Fruit fly (Drosophila melanogaster): Measurements from ENCODE around the gene crim.

crim gene

dm6 chr3L:11683819-11684521, 27.2 kb downstream of the crim start, which contains the start of gene Sugb (continued):
- TF ChIP-seq CG11504 (tag; optimal IDR thresholded peaks at IDR 0.05): peak; percentile 66
- TF ChIP-seq inv (GFP tag; IDR thresholded peaks at IDR 0.05; ENCODE audit: partially characterized antibody): 0 out of 2 replicates have a peak, but pooled peaks have one; percentile 6
- TF ChIP-seq CG6654 (GFP tag; optimal IDR thresholded peaks at IDR 0.05): no peak
- peak; percentile 39 for TF ChIP-seq trem (tag; optimal IDR thresholded peaks at IDR 0.05)
- peak; percentile 71 for TF ChIP-seq CG12155 (GFP tag; optimal IDR thresholded peaks at IDR 0.05)
- no peak; the same call in 2 of the 3 replicates for TF ChIP-seq CG7357 (GFP tag; IDR thresholded peaks at IDR 0.05)
- no peak for TF ChIP-seq kni (GFP tag; optimal IDR thresholded peaks at IDR 0.05)
- no peak for TF ChIP-seq CG30431 (GFP tag; optimal IDR thresholded peaks at IDR 0.05)
- TF ChIP-seq HLH54F (GFP tag; optimal IDR thresholded peaks at IDR 0.05): peak; percentile 58
- peak; percentile 15; the same call in 1 of the 2 replicates for TF ChIP-seq sens-2 (GFP tag; IDR thresholded peaks at IDR 0.05)
- 0 out of 2 replicates have a peak, but pooled peaks have one; percentile 12 for TF ChIP-seq ssp (GFP tag; IDR thresholded peaks at IDR 0.05)
- peak; percentile 34 for TF ChIP-seq pnt (GFP tag; optimal IDR thresholded peaks at IDR 0.05)
- TF ChIP-seq CG7271 (tag; optimal IDR thresholded peaks at IDR 0.05): no peak
- TF ChIP-seq CG9609 (GFP tag; optimal IDR thresholded peaks at IDR 0.05): peak; percentile 40
- peak; percentile 86 for TF ChIP-seq sug (tag; optimal IDR thresholded peaks at IDR 0.05)
- TF ChIP-seq prd (optimal IDR thresholded peaks at IDR 0.05): no peak
- peak; percentile 70 for TF ChIP-seq prd (GFP tag; IDR thresholded peaks at IDR 0.05)
- peak; percentile 92 for TF ChIP-seq Med (GFP tag)
- TF ChIP-seq ken (GFP tag; IDR thresholded peaks at IDR 0.05): 0 out of 3 replicates have a peak, but pooled peaks have one; percentile 20
- TF ChIP-seq CG9437 (GFP tag; optimal IDR thresholded peaks at IDR 0.05): peak; percentile 35
- TF ChIP-seq CG2116 (GFP tag; optimal IDR thresholded peaks at IDR 0.05): peak; percentile 38
- peak; percentile 52 for TF ChIP-seq CG4617 (GFP tag; optimal IDR thresholded peaks at IDR 0.05; ENCODE audit: borderline replicate concordance)
- TF ChIP-seq ewg (GFP tag; optimal IDR thresholded peaks at IDR 0.05): peak; percentile 21
- peak; percentile 46 to 93 for TF ChIP-seq crp (GFP tag; optimal IDR thresholded peaks at IDR 0.05)
- peak; percentile 59 for TF ChIP-seq odd (GFP tag; optimal IDR thresholded peaks at IDR 0.05)
- no peak for TF ChIP-seq lov (optimal IDR thresholded peaks at IDR 0.05)
- no peak for TF ChIP-seq lov (GFP tag; IDR thresholded peaks at IDR 0.05)
- no peak for TF ChIP-seq CG16815 (GFP tag; optimal IDR thresholded peaks at IDR 0.05)
- TF ChIP-seq Sox100B (GFP tag; optimal IDR thresholded peaks at IDR 0.05): peak; percentile 54
- peak; percentile 20 for TF ChIP-seq CG10979 (tag; optimal IDR thresholded peaks at IDR 0.05)
- no peak for TF ChIP-seq stwl (tag; optimal IDR thresholded peaks at IDR 0.05)
- TF ChIP-seq Ptx1 (GFP tag; IDR thresholded peaks at IDR 0.05): peak; percentile 56; the same call in 1 of the 2 replicates
- TF ChIP-seq Camta (GFP tag; optimal IDR thresholded peaks at IDR 0.05): peak; percentile 7
- TF ChIP-seq CrebB (tag; optimal IDR thresholded peaks at IDR 0.05): peak; percentile 58
- no peak for TF ChIP-seq CG17912 (GFP tag; optimal IDR thresholded peaks at IDR 0.05)
- TF ChIP-seq croc (GFP tag; conservative IDR thresholded peaks at IDR 0.05): no peak
- peak; percentile 83 for TF ChIP-seq MBD-R2 (GFP tag; IDR thresholded peaks at IDR 0.05)
- TF ChIP-seq CG1602 (GFP tag; optimal IDR thresholded peaks at IDR 0.05): peak; percentile 33
- peak; percentile 46 for TF ChIP-seq Dip3 (GFP tag; optimal IDR thresholded peaks at IDR 0.05)
- TF ChIP-seq CG8478 (optimal IDR thresholded peaks at IDR 0.05): no peak
- peak; percentile 0 for TF ChIP-seq CG6254 (GFP tag; optimal IDR thresholded peaks at IDR 0.05)
- TF ChIP-seq schlank (tag; optimal IDR thresholded peaks at IDR 0.05): peak; percentile 33
- no peak for TF ChIP-seq slou (GFP tag; optimal IDR thresholded peaks at IDR 0.05)
- no peak; the same call in 1 of the 2 replicates for TF ChIP-seq Rx (GFP tag; IDR thresholded peaks at IDR 0.05)
- TF ChIP-seq Atf6 (GFP tag; IDR thresholded peaks at IDR 0.05): peak; percentile 66; the same call in 1 of the 2 replicates
- peak; percentile 35 for TF ChIP-seq CG10267 (tag; optimal IDR thresholded peaks at IDR 0.05)
- TF ChIP-seq Sin3A (optimal IDR thresholded peaks at IDR 0.05): no peak
- TF ChIP-seq pros (GFP tag; optimal IDR thresholded peaks at IDR 0.05): peak; percentile 16
- TF ChIP-seq CG7987 (GFP tag; optimal IDR thresholded peaks at IDR 0.05): peak; percentile 66
- peak; percentile 50 for TF ChIP-seq E2f2 (GFP tag; IDR thresholded peaks at IDR 0.05)

Data from whole organism, embryonic.